Worm (Caenorhabditis elegans): ENCODE measurements around the gene mai-2.
A peak's percentile ranks its signal among the peaks of the same experiment; 100 is the strongest.

mai-2 gene

DNA sequence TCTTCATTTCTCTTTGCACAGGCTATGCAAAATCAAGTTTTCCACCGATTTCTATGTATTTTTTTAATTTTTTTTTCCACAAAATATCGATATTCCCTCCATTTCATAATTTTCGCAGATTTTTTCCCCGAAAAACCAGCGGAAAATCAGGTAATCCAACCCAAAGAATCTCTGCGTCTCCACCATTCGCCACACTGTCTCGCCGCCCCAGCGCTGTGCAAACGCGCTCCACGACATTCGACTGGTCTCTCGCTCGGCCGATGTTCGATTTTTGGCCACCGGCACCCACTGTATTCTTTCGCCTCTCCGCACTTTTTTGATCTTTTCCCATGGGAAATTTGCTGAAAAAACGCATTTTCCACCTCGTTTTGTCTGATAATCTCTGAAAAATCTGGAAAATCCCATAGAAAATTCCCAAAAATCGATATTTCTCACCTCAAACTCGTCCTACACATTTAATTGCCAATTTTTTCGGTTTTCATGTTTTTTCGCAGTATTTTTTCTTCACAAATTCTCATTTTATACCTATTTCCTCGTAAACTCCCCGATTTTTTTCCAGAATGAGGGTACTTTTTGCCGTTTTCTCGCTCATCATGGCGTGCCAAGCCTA is 17.0 kb upstream of the mai-2 start, which contains the start of gene vha-19 (continued):
- TF ChIP-seq lin-39 (tag; optimal IDR thresholded peaks at IDR 0.05) = peak; percentile 15
- peak; percentile 77 for TF ChIP-seq hmg-11 (tag; optimal IDR thresholded peaks at IDR 0.05)
- no peak for TF ChIP-seq zag-1 (tag; optimal IDR thresholded peaks at IDR 0.05)

DNA sequence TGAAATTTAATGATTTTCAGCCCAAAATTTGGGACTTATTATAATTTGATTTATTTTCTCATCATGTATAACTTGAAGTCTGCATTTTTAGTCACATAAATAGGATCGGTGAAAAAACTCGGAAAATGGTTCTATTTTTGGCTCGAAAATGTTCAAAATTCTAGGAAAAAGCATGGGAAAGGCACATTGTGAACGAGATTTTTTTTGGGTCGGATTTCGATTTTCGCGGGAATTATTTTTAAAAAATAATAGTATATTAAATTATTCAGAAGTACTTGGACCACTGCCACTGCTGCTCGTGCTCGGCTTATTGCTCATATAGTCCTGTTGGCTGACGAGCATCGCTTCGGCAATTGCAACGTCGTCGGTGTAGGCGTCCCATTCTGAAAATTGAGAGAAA is 12.3 kb upstream of the mai-2 start:
- TF ChIP-seq ama-1 (optimal IDR thresholded peaks at IDR 0.05) (no peak), pha-4 (tag; optimal IDR thresholded peaks at IDR 0.05) (no peak), lin-15B (tag; optimal IDR thresholded peaks at IDR 0.05) (no peak), nhr-23 (tag; optimal IDR thresholded peaks at IDR 0.05) (no peak), tbx-2 (tag; optimal IDR thresholded peaks at IDR 0.05) (no peak), mdl-1 (tag; optimal IDR thresholded peaks at IDR 0.05) (no peak), eor-1 (tag; optimal IDR thresholded peaks at IDR 0.05) (no peak), nhr-11 (tag; optimal IDR thresholded peaks at IDR 0.05) (no peak), daf-12 (tag; optimal IDR thresholded peaks at IDR 0.05) (no peak), ZK546.5 (tag; optimal IDR thresholded peaks at IDR 0.05) (no peak), ceh-16 (tag; optimal IDR thresholded peaks at IDR 0.05) (no peak), jun-1 (tag; optimal IDR thresholded peaks at IDR 0.05) (no peak), ztf-11 (tag; optimal IDR thresholded peaks at IDR 0.05) (no peak)

DNA sequence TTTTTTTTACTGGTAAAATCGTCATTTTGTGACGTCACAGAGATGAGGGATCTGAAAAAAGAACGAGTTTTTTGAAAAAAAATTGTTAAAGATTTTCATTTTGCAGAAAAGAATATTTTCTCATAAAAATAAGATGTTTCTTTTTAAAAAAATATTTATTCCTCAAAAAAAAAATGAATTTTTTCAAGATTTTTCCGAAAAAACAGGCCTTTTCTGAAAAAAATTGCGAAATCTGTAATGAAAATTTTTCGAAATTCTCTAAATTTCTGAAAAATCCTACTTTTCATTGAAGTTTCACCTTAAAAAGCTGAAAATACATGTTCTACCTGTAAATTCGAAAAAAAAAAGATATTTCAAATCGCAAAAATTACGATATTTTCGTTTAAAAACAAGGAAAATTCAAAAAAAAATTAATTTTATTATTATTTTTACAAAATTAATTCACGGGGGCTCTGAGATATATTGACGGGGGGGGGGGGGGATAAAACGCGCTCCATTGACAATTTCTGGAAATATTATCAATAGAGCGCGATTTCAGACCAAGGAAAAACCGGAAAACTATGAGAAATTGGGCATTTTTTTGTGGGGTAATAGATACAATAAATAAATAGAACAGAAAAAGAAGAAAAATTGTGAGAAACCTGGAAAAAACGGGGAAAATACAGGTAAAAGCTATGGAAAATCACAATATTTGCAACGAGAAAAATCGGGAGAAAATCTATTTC is 7.5 kb upstream of the mai-2 start, which contains the start of gene otub-4:
otub-4 (minus strand) TSS at position 51 of the 725 bp plus-strand sequence.
- TF ChIP-seq pha-4 (tag; optimal IDR thresholded peaks at IDR 0.05) = no peak
- TF ChIP-seq snpc-4 (tag; optimal IDR thresholded peaks at IDR 0.05) = no peak
- no peak for TF ChIP-seq R02D3.7 (tag; optimal IDR thresholded peaks at IDR 0.05)
- no peak for TF ChIP-seq nhr-76 (tag; optimal IDR thresholded peaks at IDR 0.05)
- no peak for TF ChIP-seq ceh-9 (tag; optimal IDR thresholded peaks at IDR 0.05)
- TF ChIP-seq nhr-25 (tag; optimal IDR thresholded peaks at IDR 0.05) = no peak
- TF ChIP-seq aly-2 (tag; optimal IDR thresholded peaks at IDR 0.05) = no peak
- TF ChIP-seq ama-1 (optimal IDR thresholded peaks at IDR 0.05) = no peak
- no peak for TF ChIP-seq ztf-11 (tag; optimal IDR thresholded peaks at IDR 0.05)

DNA sequence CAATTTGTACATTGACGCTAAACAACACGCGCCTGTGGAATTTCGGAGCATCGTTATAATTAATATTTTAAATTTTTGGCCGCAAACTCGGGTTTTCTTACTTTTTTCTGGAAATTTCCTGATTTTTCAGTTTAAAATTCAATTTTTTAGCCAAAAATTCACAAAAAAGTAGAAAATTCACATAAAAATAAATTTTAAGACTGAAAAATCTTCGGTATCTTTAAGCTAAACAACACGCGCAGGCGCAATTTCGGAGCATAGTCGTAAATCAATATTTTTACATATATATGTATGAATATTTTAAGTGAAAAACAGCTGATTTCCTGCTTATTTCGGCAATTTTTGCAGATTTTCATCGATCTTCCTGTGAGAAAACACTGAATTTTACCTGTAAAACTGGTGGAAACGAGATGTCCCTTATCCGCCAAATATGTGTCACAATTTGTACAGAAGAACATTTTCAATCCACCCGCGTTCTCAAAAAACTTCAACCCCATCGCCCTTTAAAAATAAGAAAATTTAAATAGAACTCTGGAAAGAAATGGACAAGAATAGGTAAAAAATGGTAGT is 3.3 kb upstream of the mai-2 start, which contains the start of gene B0546.3:
B0546.3 (minus strand) TSS at position 504 of the 570 bp plus-strand sequence.
- TF ChIP-seq ceh-28 (tag; optimal IDR thresholded peaks at IDR 0.05) (no peak), pha-4 (tag; optimal IDR thresholded peaks at IDR 0.05) (no peak), aly-2 (tag; optimal IDR thresholded peaks at IDR 0.05) (no peak), ama-1 (optimal IDR thresholded peaks at IDR 0.05) (peak; percentile 69), R02D3.7 (tag; optimal IDR thresholded peaks at IDR 0.05) (no peak), nhr-23 (tag; optimal IDR thresholded peaks at IDR 0.05) (peak; percentile 13), tbx-2 (tag; optimal IDR thresholded peaks at IDR 0.05) (no peak), nhr-12 (tag; optimal IDR thresholded peaks at IDR 0.05) (no peak), ceh-16 (tag; optimal IDR thresholded peaks at IDR 0.05) (no peak), eor-1 (tag; optimal IDR thresholded peaks at IDR 0.05) (no peak), elt-2 (tag; optimal IDR thresholded peaks at IDR 0.05) (peak; percentile 2), egl-5 (tag; optimal IDR thresholded peaks at IDR 0.05) (no peak)

DNA sequence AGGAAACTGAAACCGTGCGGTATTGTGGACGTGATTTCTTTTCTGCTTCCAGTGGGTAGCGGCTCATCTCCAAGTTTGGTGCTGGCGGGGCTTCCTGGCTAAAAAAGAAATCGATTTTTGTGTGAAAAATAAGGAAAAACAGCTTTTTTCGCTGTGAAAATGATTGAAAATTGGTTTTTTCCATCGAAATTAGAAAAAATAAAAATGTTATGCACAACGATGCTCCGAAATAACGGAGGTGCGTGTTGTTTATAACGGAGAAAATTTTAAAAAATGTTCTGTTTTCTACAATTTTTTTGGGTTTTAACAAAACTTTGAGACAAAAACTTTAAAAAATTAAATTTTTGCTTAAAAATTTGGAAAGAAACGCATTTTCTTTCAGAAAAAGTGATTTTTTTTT is 2.5 kb upstream of the mai-2 start:
- TF ChIP-seq ZK546.5 (tag; optimal IDR thresholded peaks at IDR 0.05) (no peak), ceh-9 (tag; optimal IDR thresholded peaks at IDR 0.05) (no peak), egl-5 (tag; optimal IDR thresholded peaks at IDR 0.05) (no peak), nhr-28 (tag; optimal IDR thresholded peaks at IDR 0.05) (no peak), R02D3.7 (tag; optimal IDR thresholded peaks at IDR 0.05) (no peak), fkh-2 (tag; optimal IDR thresholded peaks at IDR 0.05) (no peak), jun-1 (tag; optimal IDR thresholded peaks at IDR 0.05) (no peak), daf-12 (tag; optimal IDR thresholded peaks at IDR 0.05) (no peak), nhr-237 (tag; optimal IDR thresholded peaks at IDR 0.05) (no peak), ceh-16 (tag; optimal IDR thresholded peaks at IDR 0.05) (no peak), lsy-12 (tag; optimal IDR thresholded peaks at IDR 0.05) (no peak), aly-2 (tag; optimal IDR thresholded peaks at IDR 0.05) (no peak), ztf-11 (tag; optimal IDR thresholded peaks at IDR 0.05) (no peak), fkh-10 (GFP tag; optimal IDR thresholded peaks at IDR 0.05) (no peak), nhr-67 (tag; optimal IDR thresholded peaks at IDR 0.05) (no peak)

Data from whole organism, L3 larva.